Worm (Caenorhabditis elegans) whole organism, early embryonic: ENCODE results near the gene nhr-156.

Experiments used
- F13C5.2 ChIP-seq: sonication (generic microtip); optimal IDR thresholded peaks from 2 replicates; lab custom pipeline; 2017; ENCODE audit warnings: mild to moderate bottlenecking, missing genetic modification characterization, inconsistent platforms, missing compliant biosample characterization
- aly-1 ChIP-seq: sonication (generic microtip); optimal IDR thresholded peaks from 2 replicates; lab custom pipeline; 2016; ENCODE audit warnings: missing genetic modification characterization, missing compliant biosample characterization
- ama-1 ChIP-seq: fragments of 150-350 bp; optimal IDR thresholded peaks from 2 replicates; lab custom pipeline; 2014
- ceh-13 ChIP-seq: fragments of 200-800 bp; sonication (Bioruptor generic); optimal IDR thresholded peaks from 2 replicates; lab custom pipeline; 2018; ENCODE audit warnings: mild to moderate bottlenecking, missing genetic modification characterization, missing compliant biosample characterization
- ceh-36 ChIP-seq: sonication (generic microtip); optimal IDR thresholded peaks from 2 replicates; lab custom pipeline; 2016; ENCODE audit warnings: missing genetic modification characterization, inconsistent platforms, missing compliant biosample characterization
- flt-1 ChIP-seq: fragments of 200-800 bp; sonication (Bioruptor generic); IDR thresholded peaks from 2 replicates; pipeline ENCODE4 v1.3.6; 2022; ENCODE audit warnings: missing genetic modification characterization, missing compliant biosample characterization
- hmbx-1 ChIP-seq: sonication (generic microtip); optimal IDR thresholded peaks from 2 replicates; lab custom pipeline; 2016; ENCODE audit warnings: mild to moderate bottlenecking, missing genetic modification characterization, missing compliant biosample characterization
- hnd-1 ChIP-seq: sonication (generic microtip); optimal IDR thresholded peaks from 2 replicates; lab custom pipeline; 2016; ENCODE audit warnings: missing genetic modification characterization, missing compliant biosample characterization
- pes-1 ChIP-seq: fragments of 200-800 bp; sonication (Bioruptor generic); IDR thresholded peaks from 2 replicates; pipeline ENCODE4 v1.3.6; 2022; ENCODE audit warnings: missing genetic modification reagents, missing genetic modification characterization, missing compliant biosample characterization
- scrt-1 ChIP-seq: fragments of 200-800 bp; sonication (Bioruptor generic); IDR thresholded peaks from 2 replicates; pipeline ENCODE4 v1.3.6; 2022; ENCODE audit warnings: missing genetic modification characterization, missing compliant biosample characterization
- sea-1 ChIP-seq: fragments of 200-800 bp; sonication (Bioruptor generic); conservative IDR thresholded peaks from 2 replicates; pipeline ENCODE4 v1.3.6; 2022; ENCODE audit warnings: missing genetic modification characterization, missing compliant biosample characterization

DNA sequence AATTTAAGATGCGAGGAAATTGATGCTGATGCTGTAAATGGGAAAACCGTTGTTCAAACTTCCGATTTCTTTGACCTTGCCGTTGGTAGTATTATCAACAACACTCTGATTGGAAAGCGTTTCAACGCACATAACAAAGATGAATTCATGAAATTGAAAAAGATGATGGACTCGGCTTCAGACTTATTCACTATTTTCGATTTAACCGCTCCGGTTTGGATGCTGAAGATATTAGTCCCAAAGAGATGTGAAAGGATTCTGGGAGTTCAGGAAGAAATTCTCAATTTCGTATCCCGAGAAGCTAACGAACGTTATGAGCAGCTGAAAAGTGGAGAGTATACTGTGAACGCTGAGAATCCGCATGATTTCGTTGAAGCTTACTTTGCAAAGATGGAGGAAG is 37.5 kb downstream of the nhr-156 start:
- no peak for TF ChIP-seq scrt-1 (GFP tag; lab: Robert Waterston, UW)
- no peak for TF ChIP-seq ceh-36 (tag; lab: Kevin White, UChicago)
- TF ChIP-seq ama-1: no peak
- TF ChIP-seq hnd-1 (tag; lab: Kevin White, UChicago): no peak
- TF ChIP-seq ceh-13 (GFP tag; lab: Kevin White, UChicago): no peak
- TF ChIP-seq pes-1: no peak
- TF ChIP-seq sea-1: no peak
- TF ChIP-seq F13C5.2 (tag; lab: Kevin White, UChicago): no peak
- TF ChIP-seq aly-1 (tag; lab: Kevin White, UChicago): no peak
- TF ChIP-seq flt-1: no peak
- TF ChIP-seq hmbx-1 (tag; lab: Kevin White, UChicago): no peak
